Worm (Caenorhabditis elegans) whole organism, L2 larva: ENCODE data around the gene ZC196.3.

Source experiments
- F13H6.1 ChIP-seq: sonication (generic microtip); optimal IDR thresholded peaks from 2 replicates; lab custom pipeline; 2016; ENCODE audit warnings: missing genetic modification characterization, missing compliant biosample characterization
- R02D3.7 ChIP-seq: fragments of 150-350 bp; optimal IDR thresholded peaks from 2 replicates; lab custom pipeline; 2014; ENCODE audit warnings: missing biosample characterization, missing genetic modification characterization
- alr-1 ChIP-seq: fragments of 150-350 bp; optimal IDR thresholded peaks from 2 replicates; lab custom pipeline; 2014; ENCODE audit warnings: missing biosample characterization, missing genetic modification characterization
- ama-1 ChIP-seq: fragments of 150-350 bp; optimal IDR thresholded peaks from 2 replicates; lab custom pipeline; 2018; ENCODE audit warnings: inconsistent platforms
- blmp-1 ChIP-seq: sonication (generic microtip); optimal IDR thresholded peaks from 2 replicates; lab custom pipeline; 2017; ENCODE audit warnings: missing genetic modification characterization, mild to moderate bottlenecking, missing compliant biosample characterization, antibody characterized with exemption, moderate library complexity; ENCODE audit not compliant: insufficient read depth
- ceh-16 ChIP-seq: fragments of 150-350 bp; optimal IDR thresholded peaks from 2 replicates; lab custom pipeline; 2014; ENCODE audit warnings: missing biosample characterization, missing genetic modification characterization
- egl-27 ChIP-seq: sonication (generic microtip); optimal IDR thresholded peaks from 3 replicates; lab custom pipeline; 2017; ENCODE audit warnings: missing biosample characterization, missing genetic modification reagents, missing genetic modification characterization
- fos-1 ChIP-seq: fragments of 150-350 bp; optimal IDR thresholded peaks from 2 replicates; lab custom pipeline; 2014; ENCODE audit warnings: missing biosample characterization, missing genetic modification characterization
- gmeb-1 ChIP-seq: fragments of 150-350 bp; optimal IDR thresholded peaks from 2 replicates; lab custom pipeline; 2014; ENCODE audit warnings: missing biosample characterization, missing genetic modification characterization
- lin-11 ChIP-seq: fragments of 150-350 bp; sonication (generic microtip); optimal IDR thresholded peaks from 2 replicates; lab custom pipeline; 2014; ENCODE audit warnings: missing biosample characterization, missing genetic modification characterization, inconsistent platforms, mixed read lengths
- lin-13 ChIP-seq: fragments of 150-350 bp; optimal IDR thresholded peaks from 2 replicates; lab custom pipeline; 2014; ENCODE audit warnings: missing biosample characterization, missing genetic modification reagents, missing genetic modification characterization
- lin-39 ChIP-seq: fragments of 150-350 bp; optimal IDR thresholded peaks from 2 replicates; lab custom pipeline; 2014; ENCODE audit warnings: missing biosample characterization, missing genetic modification reagents, missing genetic modification characterization
- lsy-2 ChIP-seq, 2 experiments: fragments of 150-350 bp in 1 of 2; sonication (generic microtip) in 1 of 2; optimal IDR thresholded peaks; 2 replicates each; lab custom pipeline; 2014 to 2017; ENCODE audit warnings: missing biosample characterization in 2 of 2, missing genetic modification characterization in 2 of 2
- mab-5 ChIP-seq: fragments of 150-350 bp; optimal IDR thresholded peaks from 2 replicates; lab custom pipeline; 2014; ENCODE audit warnings: missing biosample characterization, missing genetic modification characterization
- mbf-1 ChIP-seq: sonication (generic microtip); optimal IDR thresholded peaks from 2 replicates; lab custom pipeline; 2017; ENCODE audit warnings: missing biosample characterization, missing genetic modification characterization
- mdl-1 ChIP-seq, 2 experiments: fragments of 150-350 bp in 1 of 2; sonication (generic microtip) in 1 of 2; optimal IDR thresholded peaks; 2 replicates each; lab custom pipeline; 2017; ENCODE audit warnings: missing biosample characterization in 2 of 2, missing genetic modification characterization in 2 of 2
- nhr-10 ChIP-seq: sonication (generic microtip); optimal IDR thresholded peaks from 2 replicates; lab custom pipeline; 2017; ENCODE audit warnings: missing biosample characterization, missing genetic modification characterization
- nhr-11 ChIP-seq: fragments of 150-350 bp; optimal IDR thresholded peaks from 2 replicates; lab custom pipeline; 2014; ENCODE audit warnings: missing biosample characterization, missing genetic modification characterization
- nhr-129 ChIP-seq: fragments of 150-350 bp; optimal IDR thresholded peaks from 2 replicates; lab custom pipeline; 2014; ENCODE audit warnings: missing biosample characterization, missing genetic modification characterization
- nhr-21 ChIP-seq: fragments of 150-350 bp; optimal IDR thresholded peaks from 2 replicates; lab custom pipeline; 2014; ENCODE audit warnings: missing biosample characterization, missing genetic modification characterization
- nhr-23 ChIP-seq: fragments of 150-350 bp; optimal IDR thresholded peaks from 2 replicates; lab custom pipeline; 2014; ENCODE audit warnings: missing biosample characterization, missing genetic modification reagents, missing genetic modification characterization
- nhr-237 ChIP-seq: fragments of 150-350 bp; optimal IDR thresholded peaks from 2 replicates; lab custom pipeline; 2014; ENCODE audit warnings: missing biosample characterization, missing genetic modification characterization
- nhr-6 ChIP-seq: fragments of 150-350 bp; optimal IDR thresholded peaks from 2 replicates; lab custom pipeline; 2014; ENCODE audit warnings: missing biosample characterization, missing genetic modification characterization
- nhr-77 ChIP-seq: fragments of 150-350 bp; optimal IDR thresholded peaks from 2 replicates; lab custom pipeline; 2014; ENCODE audit warnings: missing biosample characterization, missing genetic modification characterization
- peb-1 ChIP-seq: fragments of 150-350 bp; optimal IDR thresholded peaks from 2 replicates; lab custom pipeline; 2014; ENCODE audit warnings: missing biosample characterization, missing genetic modification characterization
- sem-4 ChIP-seq: fragments of 150-350 bp; optimal IDR thresholded peaks from 2 replicates; lab custom pipeline; 2014; ENCODE audit warnings: missing biosample characterization, missing genetic modification reagents, missing genetic modification characterization
- skn-1 ChIP-seq: sonication (generic microtip); optimal IDR thresholded peaks from 2 replicates; lab custom pipeline; 2017; ENCODE audit warnings: missing biosample characterization, missing genetic modification characterization
- sma-3 ChIP-seq: sonication (generic microtip); optimal IDR thresholded peaks from 2 replicates; lab custom pipeline; 2016; ENCODE audit warnings: missing genetic modification reagents, missing genetic modification characterization, missing compliant biosample characterization
- sma-9 ChIP-seq, 2 experiments: fragments of 150-350 bp in 1 of 2; sonication (generic microtip) in 1 of 2; optimal IDR thresholded peaks; 2 replicates each; lab custom pipeline; 2014 to 2016; ENCODE audit warnings: missing genetic modification characterization in 2 of 2, mild to moderate bottlenecking in 1 of 2, missing biosample characterization in 1 of 2, missing compliant biosample characterization in 1 of 2, missing genetic modification reagents in 1 of 2, moderate library complexity in 1 of 2
- unc-55 ChIP-seq: fragments of 150-350 bp; sonication (generic microtip); optimal IDR thresholded peaks from 3 replicates; lab custom pipeline; 2014; ENCODE audit warnings: missing biosample characterization, missing genetic modification reagents, missing genetic modification characterization
- unc-62 ChIP-seq: fragments of 150-350 bp; optimal IDR thresholded peaks from 2 replicates; lab custom pipeline; 2014; ENCODE audit warnings: missing biosample characterization, missing genetic modification reagents, missing genetic modification characterization
- zag-1 ChIP-seq: fragments of 150-350 bp; optimal IDR thresholded peaks from 2 replicates; lab custom pipeline; 2014; ENCODE audit warnings: missing biosample characterization, missing genetic modification characterization
- ztf-1 ChIP-seq: fragments of 200-800 bp; sonication (Bioruptor generic); conservative IDR thresholded peaks from 2 replicates; pipeline ENCODE4 v1.3.6; 2022; ENCODE audit warnings: missing genetic modification characterization, missing compliant biosample characterization

The ZC196.3 gene

ce11 chrV:8729100-8729499 is 7.4 kb upstream of the ZC196.3 start, which contains the start of gene ZC196.5:
Gene ZC196.5 (plus strand): TSS chrV:8729400.
- TF ChIP-seq sem-4 (tag; lab: Kevin White, UChicago) (no peak), mab-5 (tag; lab: Kevin White, UChicago) (no peak), skn-1 (no peak), nhr-23 (no peak), sma-3 (GFP tag; lab: Kevin White, UChicago) (no peak), unc-62 (GFP tag; lab: Kevin White, UChicago) (no peak), ama-1 (no peak), gmeb-1 (tag; lab: Kevin White, UChicago) (no peak), unc-55 (GFP tag; lab: Kevin White, UChicago) (no peak), mdl-1 (tag; optimal IDR thresholded peaks at IDR 0.05; lab: Kevin White, UChicago) (no peak)

- peak; percentile 20 for TF ChIP-seq fos-1 (tag; lab: Kevin White, UChicago)
- TF ChIP-seq nhr-237 (tag; lab: Kevin White, UChicago) = no peak
- no peak for TF ChIP-seq ztf-1
These were observed 5.5 kb upstream of the ZC196.3 start for ce11 chrV:8730991-8731390.

ce11 chrV:8732934-8733333 is 3.5 kb upstream of the ZC196.3 start, which contains the start of gene ZC196.4:
Gene ZC196.4 (plus strand): TSS chrV:8733106.
- TF ChIP-seq lsy-2 (tag; optimal IDR thresholded peaks at IDR 0.05; lab: Kevin White, UChicago) (no peak), fos-1 (tag; lab: Kevin White, UChicago) (peak; percentile 45)
- TF ChIP-seq, all 48 proteins: peak for 1

- TF ChIP-seq nhr-23 (no peak), unc-55 (GFP tag; lab: Kevin White, UChicago) (no peak), sma-9 (GFP tag; optimal IDR thresholded peaks at IDR 0.05; lab: Kevin White, UChicago) (no peak), sma-9 (tag; optimal IDR thresholded peaks at IDR 0.05; lab: Kevin White, UChicago) (no peak), ama-1 (no peak), nhr-10 (tag; lab: Kevin White, UChicago) (no peak), lin-11 (no peak), nhr-77 (no peak), nhr-6 (tag; lab: Kevin White, UChicago) (no peak), zag-1 (no peak), egl-27 (tag; lab: Kevin White, UChicago) (no peak), alr-1 (tag; lab: Kevin White, UChicago) (no peak), nhr-11 (no peak), F13H6.1 (tag; lab: Kevin White, UChicago) (no peak), peb-1 (tag; lab: Kevin White, UChicago) (no peak), gmeb-1 (tag; lab: Kevin White, UChicago) (no peak), mbf-1 (tag; lab: Kevin White, UChicago) (no peak), nhr-21 (tag; lab: Kevin White, UChicago) (no peak), ceh-16 (tag; lab: Kevin White, UChicago) (no peak), lin-13 (GFP tag; lab: Kevin White, UChicago) (no peak)
These were observed 2.7 kb downstream of the ZC196.3 start, which contains the start of gene ZC196.2 for ce11 chrV:8739136-8739535. Gene ZC196.2 (plus strand): TSS chrV:8739436.

- no peak for TF ChIP-seq mbf-1 (tag; lab: Kevin White, UChicago)
- no peak for TF ChIP-seq R02D3.7 (tag; lab: Kevin White, UChicago)
- no peak for TF ChIP-seq nhr-10 (tag; lab: Kevin White, UChicago)
- no peak for TF ChIP-seq nhr-129 (tag; lab: Kevin White, UChicago)
- TF ChIP-seq nhr-11 = no peak
- no peak for TF ChIP-seq nhr-6 (tag; lab: Kevin White, UChicago)
- no peak for TF ChIP-seq sma-9 (GFP tag; optimal IDR thresholded peaks at IDR 0.05; lab: Kevin White, UChicago)
- TF ChIP-seq sma-9 (tag; optimal IDR thresholded peaks at IDR 0.05; lab: Kevin White, UChicago) = no peak
- no peak for TF ChIP-seq unc-55 (GFP tag; lab: Kevin White, UChicago)
- TF ChIP-seq lin-39 (tag; lab: Kevin White, UChicago) = no peak
These were observed 9.4 kb downstream of the ZC196.3 start, which contains the start of gene B0507.6 for ce11 chrV:8745858-8746257. Gene B0507.6 (plus strand): TSS chrV:8746158.

ce11 chrV:8753395-8753794 is 16.9 kb downstream of the ZC196.3 start, which contains the start of gene B0507.5:
Gene B0507.5 (plus strand): TSS chrV:8753695.
- no peak for TF ChIP-seq sma-9 (GFP tag; optimal IDR thresholded peaks at IDR 0.05; lab: Kevin White, UChicago)
- TF ChIP-seq sma-9 (tag; optimal IDR thresholded peaks at IDR 0.05; lab: Kevin White, UChicago) = no peak
- TF ChIP-seq blmp-1 (tag; lab: Kevin White, UChicago) = no peak
- no peak for TF ChIP-seq egl-27 (tag; lab: Kevin White, UChicago)
